Worm (Caenorhabditis elegans) whole organism, early embryonic: ENCODE measurements around the gene C54G10.1.

Experiments used
- B0310.2 ChIP-seq: sonication (generic microtip); optimal IDR thresholded peaks from 2 replicates; lab custom pipeline; 2016; ENCODE audit warnings: mild to moderate bottlenecking, missing genetic modification characterization, missing compliant biosample characterization
- F13C5.2 ChIP-seq: sonication (generic microtip); optimal IDR thresholded peaks from 2 replicates; lab custom pipeline; 2017; ENCODE audit warnings: mild to moderate bottlenecking, missing genetic modification characterization, inconsistent platforms, missing compliant biosample characterization
- aly-1 ChIP-seq: sonication (generic microtip); optimal IDR thresholded peaks from 2 replicates; lab custom pipeline; 2016; ENCODE audit warnings: missing genetic modification characterization, missing compliant biosample characterization
- ama-1 ChIP-seq: fragments of 150-350 bp; optimal IDR thresholded peaks from 2 replicates; lab custom pipeline; 2014
- ceh-13 ChIP-seq: fragments of 200-800 bp; sonication (Bioruptor generic); optimal IDR thresholded peaks from 2 replicates; lab custom pipeline; 2018; ENCODE audit warnings: mild to moderate bottlenecking, missing genetic modification characterization, missing compliant biosample characterization
- ceh-36 ChIP-seq: sonication (generic microtip); optimal IDR thresholded peaks from 2 replicates; lab custom pipeline; 2016; ENCODE audit warnings: missing genetic modification characterization, inconsistent platforms, missing compliant biosample characterization
- ets-7 ChIP-seq: sonication (generic microtip); optimal IDR thresholded peaks from 2 replicates; lab custom pipeline; 2016; ENCODE audit warnings: missing genotype, missing genetic modification characterization, missing compliant biosample characterization
- flt-1 ChIP-seq: fragments of 200-800 bp; sonication (Bioruptor generic); IDR thresholded peaks from 2 replicates; pipeline ENCODE4 v1.3.6; 2022; ENCODE audit warnings: missing genetic modification characterization, missing compliant biosample characterization
- hmbx-1 ChIP-seq: sonication (generic microtip); optimal IDR thresholded peaks from 2 replicates; lab custom pipeline; 2016; ENCODE audit warnings: mild to moderate bottlenecking, missing genetic modification characterization, missing compliant biosample characterization
- hmg-4 ChIP-seq: fragments of 200-800 bp; sonication (Bioruptor generic); optimal IDR thresholded peaks from 2 replicates; lab custom pipeline; 2018; ENCODE audit warnings: mild to moderate bottlenecking, missing genetic modification characterization, missing compliant biosample characterization
- hnd-1 ChIP-seq: sonication (generic microtip); optimal IDR thresholded peaks from 2 replicates; lab custom pipeline; 2016; ENCODE audit warnings: missing genetic modification characterization, missing compliant biosample characterization
- pes-1 ChIP-seq: fragments of 200-800 bp; sonication (Bioruptor generic); IDR thresholded peaks from 2 replicates; pipeline ENCODE4 v1.3.6; 2022; ENCODE audit warnings: missing genetic modification reagents, missing genetic modification characterization, missing compliant biosample characterization
- scrt-1 ChIP-seq: fragments of 200-800 bp; sonication (Bioruptor generic); IDR thresholded peaks from 2 replicates; pipeline ENCODE4 v1.3.6; 2022; ENCODE audit warnings: missing genetic modification characterization, missing compliant biosample characterization
- sea-1 ChIP-seq: fragments of 200-800 bp; sonication (Bioruptor generic); conservative IDR thresholded peaks from 2 replicates; pipeline ENCODE4 v1.3.6; 2022; ENCODE audit warnings: missing genetic modification characterization, missing compliant biosample characterization
- tbx-11 ChIP-seq: fragments of 200-800 bp; sonication (Bioruptor generic); IDR thresholded peaks from 2 replicates; pipeline ENCODE4 v1.3.6; 2022; ENCODE audit warnings: missing genetic modification characterization, missing compliant biosample characterization
- tbx-37 ChIP-seq: fragments of 200-800 bp; sonication (Bioruptor generic); conservative IDR thresholded peaks from 2 replicates; pipeline ENCODE4 v1.3.6; 2022; ENCODE audit warnings: missing genetic modification reagents, missing genetic modification characterization, missing compliant biosample characterization
- tra-4 ChIP-seq: sonication (generic microtip); optimal IDR thresholded peaks from 2 replicates; lab custom pipeline; 2017; ENCODE audit warnings: missing genetic modification characterization, missing compliant biosample characterization

The C54G10.1 gene

DNA sequence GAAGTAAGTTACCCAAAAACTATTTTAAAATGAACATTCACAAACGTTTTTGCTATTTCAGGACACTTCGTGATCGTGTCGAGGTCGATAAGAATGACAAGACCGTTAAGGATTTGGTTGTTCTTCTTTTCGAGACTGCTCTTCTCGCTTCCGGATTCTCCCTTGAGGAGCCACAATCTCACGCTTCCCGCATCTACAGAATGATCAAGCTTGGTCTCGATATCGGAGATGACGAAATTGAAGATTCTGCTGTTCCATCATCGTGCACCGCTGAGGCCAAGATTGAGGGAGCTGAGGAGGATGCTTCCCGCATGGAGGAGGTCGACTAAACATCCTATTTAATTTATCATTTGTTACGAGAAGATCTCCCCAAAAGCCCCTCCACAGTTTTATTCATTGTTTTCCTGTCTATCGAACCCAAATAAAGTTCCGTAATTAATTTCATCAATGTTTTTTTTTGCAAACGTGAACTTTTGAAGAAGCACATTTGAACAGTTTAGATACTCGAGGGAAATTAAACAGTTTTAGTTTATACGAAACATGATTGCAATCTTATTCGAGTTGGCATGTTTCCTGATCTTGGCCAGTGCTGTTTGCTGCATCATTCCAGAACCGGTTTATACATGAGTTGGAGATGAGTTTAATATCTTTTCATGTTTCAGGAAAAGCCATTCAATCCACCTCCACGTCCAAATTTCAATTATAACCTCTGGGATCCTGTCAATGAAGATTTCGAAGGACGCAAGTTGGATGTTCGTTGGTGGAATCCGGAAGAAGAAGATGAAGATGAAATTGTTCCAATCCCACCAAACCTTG, 47.4 kb downstream of the C54G10.1 start, which contains the start of gene C47E8.11:
Gene C47E8.11 (plus strand): TSS at position 520 of the 816 bp plus-strand sequence.
- TF ChIP-seq ama-1 (peak; percentile 58), sea-1 (no peak), ets-7 (peak; percentile 30)

ce11 chrV:14689060-14689750, 48.3 kb downstream of the C54G10.1 start, which contains the start of gene gasr-8:
Gene gasr-8 (plus strand): TSS chrV:14689110.
- no peak for TF ChIP-seq F13C5.2 (tag; lab: Kevin White, UChicago)
- TF ChIP-seq pes-1 (GFP tag; lab: Robert Waterston, UW) = peak; percentile 84
- TF ChIP-seq ceh-13 (GFP tag; lab: Kevin White, UChicago) = peak; percentile 58
- peak; percentile 57 for TF ChIP-seq aly-1 (tag; lab: Kevin White, UChicago)
- no peak for TF ChIP-seq ama-1
- peak; percentile 43 for TF ChIP-seq B0310.2 (tag; lab: Kevin White, UChicago)
- TF ChIP-seq sea-1 = peak; percentile 79
- TF ChIP-seq ets-7 = no peak
- peak; percentile 26 for TF ChIP-seq hmg-4 (GFP tag; lab: Kevin White, UChicago)
- TF ChIP-seq ceh-36 (tag; lab: Kevin White, UChicago) = no peak
- 0 out of 2 replicates have a peak, but pooled peaks have one; percentile 72 for TF ChIP-seq scrt-1 (GFP tag; lab: Robert Waterston, UW)
- TF ChIP-seq tra-4 (tag; lab: Kevin White, UChicago) = peak; percentile 40
- peak; percentile 84 for TF ChIP-seq flt-1 (GFP tag; lab: Robert Waterston, UW)
- TF ChIP-seq hnd-1 (tag; lab: Kevin White, UChicago) = peak; percentile 32
- peak; percentile 73; the same call in 1 of the 2 replicates for TF ChIP-seq tbx-11 (GFP tag; lab: Robert Waterston, UW)
- no peak for TF ChIP-seq hmbx-1
- peak; percentile 64 for TF ChIP-seq tbx-37
